Worm (Caenorhabditis elegans) whole organism, young adult: ENCODE measurements around the gene gcy-19.
A peak's percentile ranks its signal among the peaks of the same experiment; 100 is the strongest.

Source experiments
- B0336.3 ChIP-seq: fragments of 200-800 bp; sonication (Bioruptor generic); IDR thresholded peaks from 2 replicates; pipeline ENCODE4 v1.3.6; 2022; ENCODE audit warnings: missing genetic modification characterization, missing compliant biosample characterization
- C06A6.2 ChIP-seq: fragments of 200-800 bp; sonication (Bioruptor generic); conservative IDR thresholded peaks from 2 replicates; pipeline ENCODE4 v1.3.6; 2022; ENCODE audit warnings: missing genetic modification characterization, missing compliant biosample characterization
- F23B12.7 ChIP-seq: sonication (generic microtip); optimal IDR thresholded peaks from 2 replicates; lab custom pipeline; 2017; ENCODE audit warnings: missing genetic modification characterization, mild to moderate bottlenecking, missing compliant biosample characterization, antibody characterized with exemption, moderate library complexity; ENCODE audit not compliant: insufficient read depth
- F37B4.10 ChIP-seq: fragments of 200-800 bp; sonication (Bioruptor generic); IDR thresholded peaks from 2 replicates; pipeline ENCODE4 v1.3.6; 2022; ENCODE audit warnings: missing genetic modification characterization, missing compliant biosample characterization
- K12H6.12 ChIP-seq: fragments of 200-800 bp; sonication (Bioruptor generic); optimal IDR thresholded peaks from 2 replicates; lab custom pipeline; 2018; ENCODE audit warnings: mild to moderate bottlenecking, missing genetic modification characterization, missing compliant biosample characterization
- Y53G8AR.9 ChIP-seq: fragments of 200-800 bp; sonication (Bioruptor generic); conservative IDR thresholded peaks from 2 replicates; pipeline ENCODE4 v1.3.6; 2022; ENCODE audit warnings: missing genetic modification reagents, missing genetic modification characterization, missing compliant biosample characterization
- ama-1 ChIP-seq, 3 experiments: fragments of 150-350 bp in 1 of 3; sonication (generic microtip) in 2 of 3; optimal IDR thresholded peaks; 2 replicates each; lab custom pipeline; 2014 to 2018; ENCODE audit warnings: missing biosample characterization in 2 of 3, missing genetic modification characterization in 2 of 3, missing genetic modification reagents in 2 of 3
- aptf-3 ChIP-seq: fragments of 200-800 bp; sonication (Bioruptor generic); IDR thresholded peaks from 2 replicates; pipeline ENCODE4 v1.3.6; 2022; ENCODE audit warnings: missing genetic modification characterization, missing compliant biosample characterization
- atf-7 ChIP-seq: sonication (generic microtip); optimal IDR thresholded peaks from 2 replicates; lab custom pipeline; 2017; ENCODE audit warnings: mild to moderate bottlenecking, missing genetic modification characterization, missing compliant biosample characterization
- athp-1 ChIP-seq: sonication (generic microtip); optimal IDR thresholded peaks from 2 replicates; lab custom pipeline; 2017; ENCODE audit warnings: mild to moderate bottlenecking, missing genetic modification characterization, missing compliant biosample characterization
- attf-5 ChIP-seq: fragments of 200-800 bp; sonication (Bioruptor generic); optimal IDR thresholded peaks from 2 replicates; lab custom pipeline; 2018; ENCODE audit warnings: mild to moderate bottlenecking, missing genetic modification characterization, missing compliant biosample characterization
- ccch-3 ChIP-seq: fragments of 200-800 bp; sonication (Bioruptor generic); optimal IDR thresholded peaks from 2 replicates; lab custom pipeline; 2018; ENCODE audit warnings: mild to moderate bottlenecking, missing genetic modification characterization, missing compliant biosample characterization
- cebp-1 ChIP-seq, 2 experiments: fragments of 200-800 bp in 1 of 2; sonication (Bioruptor generic) in 1 of 2; sonication (generic microtip) in 1 of 2; IDR thresholded peaks in 1 of 2; optimal IDR thresholded peaks in 1 of 2; 2 replicates each; pipeline versions ENCODE4 v1.3.6 to Lab custom; 2017 to 2022; ENCODE audit warnings: missing compliant biosample characterization in 2 of 2, missing genetic modification characterization in 2 of 2, mild to moderate bottlenecking in 1 of 2, missing genetic modification reagents in 1 of 2, moderate library complexity in 1 of 2
- ceh-58 ChIP-seq: fragments of 200-800 bp; sonication (Bioruptor generic); IDR thresholded peaks from 2 replicates; pipeline ENCODE4 v1.3.6; 2022; ENCODE audit warnings: missing genetic modification characterization, missing compliant biosample characterization
- dox-1 ChIP-seq: fragments of 200-800 bp; sonication (Bioruptor generic); IDR thresholded peaks from 2 replicates; pipeline ENCODE4 v1.3.6; 2022; ENCODE audit warnings: missing genetic modification reagents, missing genetic modification characterization, missing compliant biosample characterization
- egrh-3 ChIP-seq: fragments of 200-800 bp; sonication (Bioruptor generic); IDR thresholded peaks from 2 replicates; pipeline ENCODE4 v1.3.6; 2022; ENCODE audit warnings: missing genetic modification reagents, missing genetic modification characterization, missing compliant biosample characterization
- ekl-4 ChIP-seq: fragments of 200-800 bp; sonication (Bioruptor generic); IDR thresholded peaks from 2 replicates; pipeline ENCODE4 v1.3.6; 2022; ENCODE audit warnings: missing genetic modification reagents, missing genetic modification characterization, missing compliant biosample characterization
- ets-4 ChIP-seq: fragments of 200-800 bp; sonication (Bioruptor generic); optimal IDR thresholded peaks from 2 replicates; lab custom pipeline; 2018; ENCODE audit warnings: mild to moderate bottlenecking, missing genetic modification characterization, missing compliant biosample characterization
- gei-17 ChIP-seq: fragments of 200-800 bp; sonication (Bioruptor generic); optimal IDR thresholded peaks from 2 replicates; lab custom pipeline; 2018; ENCODE audit warnings: mild to moderate bottlenecking, missing genetic modification characterization, missing compliant biosample characterization
- hlh-12 ChIP-seq: sonication (generic microtip); optimal IDR thresholded peaks from 2 replicates; lab custom pipeline; 2016; ENCODE audit warnings: missing genetic modification characterization, missing compliant biosample characterization
- hmg-1.2 ChIP-seq: fragments of 200-800 bp; sonication (Bioruptor generic); IDR thresholded peaks from 2 replicates; pipeline ENCODE4 v1.3.6; 2022; ENCODE audit warnings: missing genetic modification reagents, missing genetic modification characterization, missing compliant biosample characterization
- lsl-1 ChIP-seq: fragments of 200-800 bp; sonication (Bioruptor generic); optimal IDR thresholded peaks from 2 replicates; lab custom pipeline; 2018; ENCODE audit warnings: mild to moderate bottlenecking, missing genetic modification characterization, moderate library complexity, missing compliant biosample characterization
- madf-10 ChIP-seq: sonication (generic microtip); optimal IDR thresholded peaks from 2 replicates; lab custom pipeline; 2016; ENCODE audit warnings: mild to moderate bottlenecking, missing genetic modification characterization, missing compliant biosample characterization
- nhr-80 ChIP-seq: sonication (generic microtip); optimal IDR thresholded peaks from 2 replicates; lab custom pipeline; 2016; ENCODE audit warnings: missing genetic modification characterization, missing compliant biosample characterization
- pbrm-1 ChIP-seq: fragments of 200-800 bp; sonication (Bioruptor generic); IDR thresholded peaks from 2 replicates; pipeline ENCODE4 v1.3.6; 2022; ENCODE audit warnings: missing genetic modification reagents, missing genetic modification characterization, missing compliant biosample characterization
- rec-8 ChIP-seq, 2 experiments: sonication (generic microtip); optimal IDR thresholded peaks; 2 replicates each; lab custom pipeline; 2016; ENCODE audit warnings: mild to moderate bottlenecking in 2 of 2, missing genetic modification characterization in 2 of 2, missing genetic modification reagents in 2 of 2, missing genotype in 2 of 2, missing biosample characterization in 1 of 2, missing compliant biosample characterization in 1 of 2, moderate library complexity in 1 of 2
- repo-1 ChIP-seq: sonication (generic microtip); optimal IDR thresholded peaks from 2 replicates; lab custom pipeline; 2017; ENCODE audit warnings: mild to moderate bottlenecking, missing genetic modification characterization, missing compliant biosample characterization
- sdz-38 ChIP-seq: sonication (generic microtip); optimal IDR thresholded peaks from 2 replicates; lab custom pipeline; 2016; ENCODE audit warnings: missing genotype, missing genetic modification characterization, missing compliant biosample characterization
- snpc-3.4 ChIP-seq: sonication (generic microtip); optimal IDR thresholded peaks from 2 replicates; lab custom pipeline; 2017; ENCODE audit warnings: missing genetic modification characterization, mild to moderate bottlenecking, missing compliant biosample characterization, antibody characterized with exemption, moderate library complexity, missing genotype, missing genetic modification reagents
- snpc-4 ChIP-seq, 5 experiments: fragments of 150-350 bp in 1 of 5; sonication (generic microtip) in 4 of 5; optimal IDR thresholded peaks; 2 replicates each; lab custom pipeline; 2014 to 2018; ENCODE audit warnings: missing genetic modification characterization in 5 of 5, missing biosample characterization in 3 of 5, antibody characterized with exemption in 2 of 5, mild to moderate bottlenecking in 2 of 5, missing compliant biosample characterization in 2 of 5, missing genotype in 2 of 5, moderate library complexity in 2 of 5, missing genetic modification reagents in 1 of 5
- sptf-2 ChIP-seq: fragments of 200-800 bp; sonication (Bioruptor generic); optimal IDR thresholded peaks from 2 replicates; lab custom pipeline; 2018; ENCODE audit warnings: mild to moderate bottlenecking, missing genetic modification characterization, missing compliant biosample characterization
- tbp1 ChIP-seq: fragments of 200-800 bp; sonication (Bioruptor generic); optimal IDR thresholded peaks from 2 replicates; lab custom pipeline; 2018; ENCODE audit warnings: mild to moderate bottlenecking, missing genetic modification characterization, missing compliant biosample characterization
- unc-62 ChIP-seq: fragments of 150-350 bp; optimal IDR thresholded peaks from 2 replicates; lab custom pipeline; 2014; ENCODE audit warnings: missing biosample characterization, missing genetic modification reagents, missing genetic modification characterization
- xnd-1 ChIP-seq: sonication (generic microtip); optimal IDR thresholded peaks from 2 replicates; lab custom pipeline; 2016; ENCODE audit warnings: missing genotype, missing genetic modification reagents, missing genetic modification characterization, missing compliant biosample characterization
- zfh-2 ChIP-seq: fragments of 200-800 bp; sonication (Bioruptor generic); conservative IDR thresholded peaks from 2 replicates; pipeline ENCODE4 v1.3.6; 2022; ENCODE audit warnings: missing genetic modification reagents, missing genetic modification characterization, missing compliant biosample characterization
- zim-3 ChIP-seq: sonication (generic microtip); optimal IDR thresholded peaks from 2 replicates; lab custom pipeline; 2017; ENCODE audit warnings: mild to moderate bottlenecking, missing genetic modification characterization, moderate library complexity, missing compliant biosample characterization
- ztf-22 ChIP-seq: fragments of 200-800 bp; sonication (Bioruptor generic); optimal IDR thresholded peaks from 2 replicates; lab custom pipeline; 2018; ENCODE audit warnings: mild to moderate bottlenecking, missing genetic modification characterization, moderate library complexity, missing compliant biosample characterization
- ztf-26 ChIP-seq: sonication (generic microtip); optimal IDR thresholded peaks from 2 replicates; lab custom pipeline; 2017; ENCODE audit warnings: missing genetic modification characterization, missing compliant biosample characterization
- ztf-3 ChIP-seq: fragments of 200-800 bp; sonication (Bioruptor generic); optimal IDR thresholded peaks from 2 replicates; lab custom pipeline; 2018; ENCODE audit warnings: mild to moderate bottlenecking, missing genetic modification characterization, missing compliant biosample characterization

gcy-19 gene

ce11 chrII:3248043-3248718 lies 11.0 kb downstream of the gcy-19 start, which contains the start of the genes fbxc-50 and C17F4.2 (continued):
- no peak for TF ChIP-seq madf-10 (tag; lab: Kevin White, UChicago)
- TF ChIP-seq zim-3 (tag; lab: Kevin White, UChicago) = no peak
- no peak for TF ChIP-seq snpc-4 (GFP tag; optimal IDR thresholded peaks at IDR 0.05; lab: Kevin White, UChicago)
- no peak for TF ChIP-seq snpc-4 (tag; optimal IDR thresholded peaks at IDR 0.05; lab: Kevin White, UChicago)
- no peak for TF ChIP-seq Y53G8AR.9 (GFP tag; lab: Robert Waterston, UW)
- TF ChIP-seq sdz-38 (tag; lab: Kevin White, UChicago) = no peak
- no peak for TF ChIP-seq aptf-3 (GFP tag; lab: Robert Waterston, UW)
- no peak for TF ChIP-seq F37B4.10
- no peak for TF ChIP-seq athp-1 (tag; lab: Kevin White, UChicago)
- TF ChIP-seq sptf-2 = no peak
- no peak for TF ChIP-seq rec-8 (tag; optimal IDR thresholded peaks at IDR 0.05; lab: Kevin White, UChicago)
- no peak for TF ChIP-seq ccch-3 (GFP tag; lab: Kevin White, UChicago)
- peak; percentile 91 for TF ChIP-seq hmg-1.2 (GFP tag; lab: Robert Waterston, UW)
- TF ChIP-seq C06A6.2 (GFP tag; lab: Robert Waterston, UW) = no peak
- TF ChIP-seq dox-1 (GFP tag; lab: Robert Waterston, UW) = no peak
- no peak for TF ChIP-seq ekl-4
- TF ChIP-seq ama-1 (optimal IDR thresholded peaks at IDR 0.05; lab: Kevin White, UChicago) = no peak
- no peak for TF ChIP-seq ama-1 (GFP tag; optimal IDR thresholded peaks at IDR 0.05; lab: Kevin White, UChicago)
- TF ChIP-seq xnd-1 (tag; lab: Kevin White, UChicago) = peak; percentile 77
- no peak for TF ChIP-seq zfh-2 (GFP tag; lab: Robert Waterston, UW)
- TF ChIP-seq ztf-3 (GFP tag; lab: Kevin White, UChicago) = no peak
- TF ChIP-seq snpc-3.4 (tag; lab: Kevin White, UChicago) = peak; percentile 13
- TF ChIP-seq ceh-58 (GFP tag; lab: Robert Waterston, UW) = no peak
- TF ChIP-seq, all 124 proteins: peak for 12

- TF ChIP-seq K12H6.12 (tag; lab: Kevin White, UChicago) = no peak
- peak; percentile 51; the same call in 1 of the 2 replicates for TF ChIP-seq zfh-2 (GFP tag; lab: Robert Waterston, UW)
Observed at ce11 chrII:3247556-3247955, 11.6 kb downstream of the gcy-19 start.

- TF ChIP-seq K12H6.12 (tag; lab: Kevin White, UChicago) (no peak), ama-1 (optimal IDR thresholded peaks at IDR 0.05; lab: Kevin White, UChicago) (no peak), ama-1 (GFP tag; optimal IDR thresholded peaks at IDR 0.05; lab: Kevin White, UChicago) (no peak), egrh-3 (no peak), F23B12.7 (no peak), ztf-26 (tag; lab: Kevin White, UChicago) (peak; percentile 6), atf-7 (tag; lab: Kevin White, UChicago) (peak; percentile 50), tbp1 (GFP tag; lab: Kevin White, UChicago) (peak; percentile 21), pbrm-1 (GFP tag; lab: Robert Waterston, UW) (0 out of 2 replicates have a peak, but pooled peaks have one; percentile 40), gei-17 (GFP tag; lab: Kevin White, UChicago) (no peak), repo-1 (no peak), dox-1 (GFP tag; lab: Robert Waterston, UW) (peak; percentile 46), ztf-22 (peak; percentile 29), nhr-80 (tag; lab: Kevin White, UChicago) (peak; percentile 94), lsl-1 (GFP tag; lab: Kevin White, UChicago) (no peak), ets-4 (GFP tag; lab: Kevin White, UChicago) (peak; percentile 51), madf-10 (tag; lab: Kevin White, UChicago) (peak; percentile 11), hlh-12 (tag; lab: Kevin White, UChicago) (no peak), cebp-1 (GFP tag; IDR thresholded peaks at IDR 0.05; lab: Robert Waterston, UW) (no peak), cebp-1 (tag; optimal IDR thresholded peaks at IDR 0.05; lab: Kevin White, UChicago) (peak; percentile 14), attf-5 (GFP tag; lab: Kevin White, UChicago) (peak; percentile 2), B0336.3 (GFP tag; lab: Robert Waterston, UW) (0 out of 2 replicates have a peak, but pooled peaks have one; percentile 16), unc-62 (peak; percentile 47)
- TF ChIP-seq, all 124 proteins: peak for 13
Observed at ce11 chrII:3245836-3246235, 13.3 kb downstream of the gcy-19 start, which contains the start of gene C17F4.7. TSS of gene C17F4.7 (minus strand) at chrII:3246015.
